Fruit fly (Drosophila melanogaster) whole organism, wandering third instar larva: ENCODE measurements around the gene CG31805.

ENCODE experiments used
- CG9705 ChIP-seq: fragments of 200-800 bp; sonication (Bioruptor generic); optimal IDR thresholded peaks from 2 replicates; lab custom pipeline; 2018; ENCODE audit warnings: missing biosample characterization, mild to moderate bottlenecking, missing genetic modification characterization
- Dfd ChIP-seq: fragments of >200 bp; optimal IDR thresholded peaks from 2 replicates; lab custom pipeline; 2017; ENCODE audit warnings: missing biosample characterization, missing genetic modification characterization
- Rel ChIP-seq, 2 experiments: fragments of 200-800 bp; sonication (Bioruptor generic) in 1 of 2; optimal IDR thresholded peaks; 2 replicates in 1 of 2; 3 replicates in 1 of 2; lab custom pipeline; 2016 to 2019; ENCODE audit warnings: mild to moderate bottlenecking in 2 of 2, missing biosample characterization in 2 of 2, missing genetic modification characterization in 2 of 2, moderate library complexity in 1 of 2
- br ChIP-seq: fragments of 200-800 bp; sonication (Bioruptor generic); optimal IDR thresholded peaks from 2 replicates; lab custom pipeline; 2016; ENCODE audit warnings: missing biosample characterization, missing genetic modification characterization
- dmrt93B ChIP-seq: fragments of 200-800 bp; sonication (Bioruptor generic); optimal IDR thresholded peaks from 2 replicates; lab custom pipeline; 2018; ENCODE audit warnings: missing biosample characterization, mild to moderate bottlenecking, missing genetic modification characterization
- dsf ChIP-seq: sonication (Bioruptor generic); optimal IDR thresholded peaks from 2 replicates; lab custom pipeline; 2016; ENCODE audit warnings: missing biosample characterization, missing genetic modification characterization, borderline replicate concordance
- pan ChIP-seq: fragments of >200 bp; optimal IDR thresholded peaks from 2 replicates; lab custom pipeline; 2017
- usp ChIP-seq: fragments of >200 bp; optimal IDR thresholded peaks from 2 replicates; lab custom pipeline; 2017; ENCODE audit warnings: missing biosample characterization, missing genetic modification characterization

- TF ChIP-seq pan (lab: Kevin White, UChicago), result no peak
- no peak for TF ChIP-seq CG9705 (GFP tag; lab: Kevin White, UChicago)
- no peak for TF ChIP-seq br (GFP tag; lab: Kevin White, UChicago)
- no peak for TF ChIP-seq Dfd (GFP tag; lab: Kevin White, UChicago)
- no peak for TF ChIP-seq Rel (GFP tag; optimal IDR thresholded peaks at IDR 0.05; lab: Kevin White, UChicago)
- TF ChIP-seq Rel (tag; optimal IDR thresholded peaks at IDR 0.05; lab: Kevin White, UChicago), result no peak
- TF ChIP-seq dsf (GFP tag; lab: Kevin White, UChicago), result no peak
- TF ChIP-seq dmrt93B (GFP tag; lab: Kevin White, UChicago), result no peak
- TF ChIP-seq usp (GFP tag; lab: Kevin White, UChicago), result no peak
Measured at dm6 chr2L:16848670-16849069, 51.6 kb downstream of the CG31805 start, which contains the start of gene CG13284.
